Fruit fly (Drosophila melanogaster) whole organism, prepupa: ENCODE results near the gene CG10713.

ENCODE experiments used
- CG16779 ChIP-seq: fragments of 200-800 bp; sonication (Bioruptor generic); optimal IDR thresholded peaks from 3 replicates; lab custom pipeline; 2017; ENCODE audit warnings: missing biosample characterization, mild to moderate bottlenecking, missing genetic modification characterization
- CG31627 ChIP-seq: fragments of 200-800 bp; sonication (Bioruptor generic); optimal IDR thresholded peaks from 3 replicates; lab custom pipeline; 2016; ENCODE audit warnings: missing biosample characterization, missing genetic modification characterization
- CG34406 ChIP-seq: fragments of 200-800 bp; sonication (Bioruptor generic); optimal IDR thresholded peaks from 3 replicates; lab custom pipeline; 2016; ENCODE audit warnings: missing biosample characterization, missing genetic modification characterization
- CG3919 ChIP-seq: fragments of 200-800 bp; sonication (Bioruptor generic); optimal IDR thresholded peaks from 3 replicates; lab custom pipeline; 2016; ENCODE audit warnings: missing biosample characterization, missing genetic modification characterization
- CG4318 ChIP-seq: fragments of 200-800 bp; sonication (Bioruptor generic); optimal IDR thresholded peaks from 3 replicates; lab custom pipeline; 2017; ENCODE audit warnings: missing biosample characterization, mild to moderate bottlenecking, missing genetic modification characterization
- CG6163 ChIP-seq: fragments of 200-800 bp; sonication (Bioruptor generic); IDR thresholded peaks from 3 replicates; pipeline ENCODE4 v1.3.6; 2022; ENCODE audit warnings: missing biosample characterization, missing genetic modification characterization
- CG6808 ChIP-seq: fragments of 200-800 bp; sonication (Bioruptor generic); optimal IDR thresholded peaks from 3 replicates; lab custom pipeline; 2017; ENCODE audit warnings: missing biosample characterization, missing genetic modification characterization, mild to moderate bottlenecking, moderate library complexity, missing genetic modification reagents
- CG6854 ChIP-seq: fragments of 200-800 bp; sonication (Bioruptor generic); optimal IDR thresholded peaks from 2 replicates; lab custom pipeline; 2017; ENCODE audit warnings: missing biosample characterization, mild to moderate bottlenecking, missing genetic modification characterization
- Smox ChIP-seq: fragments of 200-800 bp; sonication (Bioruptor generic); optimal IDR thresholded peaks from 3 replicates; lab custom pipeline; 2016; ENCODE audit warnings: missing biosample characterization, missing genetic modification characterization
- esn ChIP-seq: fragments of 200-800 bp; sonication (Bioruptor generic); optimal IDR thresholded peaks from 2 replicates; lab custom pipeline; 2016; ENCODE audit warnings: missing biosample characterization, mild to moderate bottlenecking, missing genetic modification characterization, moderate library complexity
- net ChIP-seq: fragments of 200-800 bp; sonication (Bioruptor generic); optimal IDR thresholded peaks from 3 replicates; lab custom pipeline; 2016; ENCODE audit warnings: missing biosample characterization, missing genetic modification characterization

DNA sequence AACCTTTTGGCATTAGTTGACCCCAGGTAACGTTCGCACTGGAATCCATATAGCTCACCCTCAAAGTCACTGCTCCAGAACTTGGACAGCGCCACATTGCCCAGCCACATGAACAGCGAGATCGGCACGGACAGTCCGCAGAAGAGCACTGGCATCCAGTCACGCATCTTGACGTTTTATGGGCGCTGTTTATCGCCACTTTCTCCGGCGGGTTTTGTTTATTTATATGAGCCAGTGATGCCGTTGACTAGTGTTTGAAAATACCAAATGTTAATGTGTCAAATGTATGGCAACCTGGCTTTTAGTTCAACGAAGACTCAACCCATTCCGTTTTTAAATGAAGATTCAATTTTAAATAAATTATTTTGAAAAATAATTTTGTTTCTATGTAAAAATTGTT is 47.4 kb downstream of the CG10713 start, which contains the start of gene CG10171:
- no peak for TF ChIP-seq CG6854 (GFP tag; lab: Kevin White, UChicago)
- no peak for TF ChIP-seq net (GFP tag; lab: Kevin White, UChicago)
- no peak for TF ChIP-seq CG3919 (GFP tag; lab: Kevin White, UChicago)
- TF ChIP-seq CG31627 (GFP tag; lab: Kevin White, UChicago) = no peak
- TF ChIP-seq CG16779 (tag; lab: Kevin White, UChicago) = no peak
- no peak for TF ChIP-seq Smox
- TF ChIP-seq CG34406 = no peak
- no peak for TF ChIP-seq CG4318 (GFP tag; lab: Kevin White, UChicago)
- no peak for TF ChIP-seq CG6163 (GFP tag; lab: Robert Waterston, UW)
- peak; percentile 81 for TF ChIP-seq CG6808 (GFP tag; lab: Kevin White, UChicago)
- no peak for TF ChIP-seq esn (GFP tag; lab: Kevin White, UChicago)
